Worm (Caenorhabditis elegans): ENCODE measurements around the gene npr-42.

Gene npr-42

DNA sequence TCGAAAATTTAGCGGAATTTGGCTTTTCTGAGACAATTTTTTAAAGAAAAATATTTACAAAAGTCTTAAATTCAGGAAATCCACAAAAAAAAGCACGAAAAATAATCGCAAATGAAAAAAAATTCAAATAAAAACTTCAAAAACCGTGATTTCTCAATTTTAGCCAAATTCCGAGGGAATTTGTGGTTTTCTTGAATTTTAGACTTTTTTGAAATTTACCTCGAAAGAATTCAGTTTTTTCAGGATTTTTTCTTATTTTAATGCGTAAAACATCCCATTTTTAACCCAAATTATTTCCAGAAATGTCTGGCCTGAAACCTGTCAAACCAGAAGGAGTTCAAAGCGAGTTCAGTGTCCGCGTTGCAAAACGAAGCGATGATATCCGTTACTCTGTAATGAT, 25.3 kb downstream of the npr-42 start, which contains the start of gene gtf-2F1:
Gene gtf-2F1 (plus strand): TSS at position 301 of the 400 bp plus-strand sequence.
- TF ChIP-seq ceh-82 (tag; optimal IDR thresholded peaks at IDR 0.05), result no peak
- no peak for TF ChIP-seq ztf-4 (tag; optimal IDR thresholded peaks at IDR 0.05)
- no peak for TF ChIP-seq unc-55 (GFP tag; optimal IDR thresholded peaks at IDR 0.05)
- no peak for TF ChIP-seq nhr-12 (tag; optimal IDR thresholded peaks at IDR 0.05)
- TF ChIP-seq nhr-10 (tag; optimal IDR thresholded peaks at IDR 0.05), result no peak

DNA sequence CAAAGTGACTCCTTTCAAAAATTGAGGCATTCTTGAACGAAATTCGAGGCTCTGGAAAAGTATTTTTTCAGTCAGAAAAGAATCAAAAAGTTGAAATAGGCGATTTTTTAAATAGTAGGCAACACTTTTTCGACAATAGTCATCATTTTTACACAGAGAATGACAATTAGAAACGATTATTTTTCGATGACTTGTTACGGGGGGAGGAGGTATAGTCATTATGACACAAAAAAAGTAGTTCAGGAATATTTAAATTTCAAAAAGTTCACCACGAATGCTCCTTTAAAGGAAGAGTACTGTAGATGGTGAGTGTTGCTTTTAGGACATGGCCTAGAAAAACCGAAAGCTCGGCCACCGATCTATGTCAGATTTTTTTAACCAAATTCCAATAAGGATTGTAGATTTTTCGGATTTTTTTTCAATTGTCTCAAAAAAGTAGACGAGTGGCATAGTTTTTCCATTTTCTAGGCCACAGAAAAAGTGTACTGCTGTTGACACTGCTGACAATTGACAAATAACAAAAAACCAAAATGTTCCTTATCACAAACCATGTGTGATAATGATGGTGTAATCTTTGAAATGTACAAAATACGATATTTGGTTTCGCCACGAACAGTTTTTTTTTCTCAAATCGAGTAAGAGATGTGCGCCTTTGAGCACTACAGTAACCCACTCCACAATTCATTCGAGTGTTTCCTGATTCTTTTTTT, 31.1 kb downstream of the npr-42 start, which contains the start of gene Y52E8A.3:
Gene Y52E8A.3 (minus strand): TSS at position 51 of the 710 bp plus-strand sequence.
- no peak for TF ChIP-seq nhr-129 (tag; optimal IDR thresholded peaks at IDR 0.05)
- no peak for TF ChIP-seq gmeb-1 (tag; optimal IDR thresholded peaks at IDR 0.05)
- no peak for TF ChIP-seq sem-4 (tag; optimal IDR thresholded peaks at IDR 0.05)
- TF ChIP-seq ztf-11 (tag; optimal IDR thresholded peaks at IDR 0.05), result no peak
- no peak for TF ChIP-seq nhr-21 (tag; optimal IDR thresholded peaks at IDR 0.05)
- TF ChIP-seq sma-9 (GFP tag; optimal IDR thresholded peaks at IDR 0.05), result no peak
- TF ChIP-seq sma-9 (tag; optimal IDR thresholded peaks at IDR 0.05), result no peak
- TF ChIP-seq skn-1 (tag; optimal IDR thresholded peaks at IDR 0.05), result no peak
- TF ChIP-seq aly-2 (tag; optimal IDR thresholded peaks at IDR 0.05), result no peak
- no peak for TF ChIP-seq nhr-237 (tag; optimal IDR thresholded peaks at IDR 0.05)
- no peak for TF ChIP-seq unc-55 (GFP tag; optimal IDR thresholded peaks at IDR 0.05)

DNA sequence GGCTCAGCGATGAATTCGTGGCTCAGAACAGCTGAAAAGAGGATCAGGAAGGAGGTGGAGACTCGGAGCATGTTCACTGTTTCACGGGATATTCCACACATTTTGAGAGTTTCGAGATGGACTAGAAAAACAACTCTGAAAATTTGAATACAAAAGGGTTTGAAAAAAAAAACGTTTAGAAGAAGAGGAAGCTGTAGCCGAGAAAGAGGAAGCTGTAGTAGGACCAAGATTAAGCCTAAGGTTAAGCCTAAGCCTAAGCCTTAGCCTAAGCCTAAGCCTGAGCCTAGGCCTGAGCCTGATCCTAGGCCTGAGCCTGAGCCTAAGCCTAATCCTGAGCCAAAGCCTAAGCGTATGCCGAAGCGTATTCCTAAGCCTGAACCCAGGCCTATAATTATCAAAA, 36.1 kb downstream of the npr-42 start, which contains the start of gene plep-1:
Gene plep-1 (minus strand): TSS at position 101 of the 400 bp plus-strand sequence.
- TF ChIP-seq blmp-1 (tag; optimal IDR thresholded peaks at IDR 0.05; ENCODE audit: insufficient read depth) (no peak), ZK546.5 (tag; optimal IDR thresholded peaks at IDR 0.05) (no peak), sem-4 (tag; optimal IDR thresholded peaks at IDR 0.05) (no peak), mab-5 (tag; optimal IDR thresholded peaks at IDR 0.05) (no peak), nhr-10 (tag; optimal IDR thresholded peaks at IDR 0.05) (no peak), alr-1 (tag; optimal IDR thresholded peaks at IDR 0.05) (no peak), elt-1 (tag; optimal IDR thresholded peaks at IDR 0.05) (no peak), unc-55 (GFP tag; optimal IDR thresholded peaks at IDR 0.05) (no peak), snpc-4 (tag; optimal IDR thresholded peaks at IDR 0.05) (no peak), elt-3 (tag; optimal IDR thresholded peaks at IDR 0.05) (no peak), crh-2 (tag; optimal IDR thresholded peaks at IDR 0.05) (no peak), ztf-1 (GFP tag; conservative IDR thresholded peaks at IDR 0.05) (no peak), unc-62 (GFP tag; optimal IDR thresholded peaks at IDR 0.05) (no peak), R02D3.7 (tag; optimal IDR thresholded peaks at IDR 0.05) (no peak), Y55F3AM.14 (GFP tag; optimal IDR thresholded peaks at IDR 0.05) (no peak), fos-1 (tag; optimal IDR thresholded peaks at IDR 0.05) (no peak)

DNA sequence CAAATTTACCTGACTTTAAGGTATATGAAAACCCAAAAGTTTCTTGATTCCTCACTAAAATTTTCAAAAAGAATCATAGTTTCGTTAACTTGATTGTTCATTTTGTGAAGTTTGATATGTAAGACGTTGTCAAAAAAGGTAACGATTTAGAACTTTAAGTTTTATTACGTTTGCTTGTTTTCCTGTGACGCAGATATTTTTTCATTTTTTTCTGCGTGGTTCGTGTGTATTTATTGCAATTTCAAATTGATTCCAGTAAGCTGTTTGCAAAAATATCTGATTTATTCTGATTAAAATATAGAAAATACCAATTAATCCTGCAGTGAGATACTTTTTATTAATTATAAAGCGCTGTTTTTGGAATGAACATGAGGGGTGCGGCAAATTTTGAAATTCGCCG, 40.0 kb downstream of the npr-42 start, which contains the start of gene srw-40:
Gene srw-40 (minus strand): TSS at position 101 of the 400 bp plus-strand sequence.
- TF ChIP-seq ztf-1 (GFP tag; conservative IDR thresholded peaks at IDR 0.05) (no peak), unc-62 (GFP tag; optimal IDR thresholded peaks at IDR 0.05) (no peak), lin-11 (tag; optimal IDR thresholded peaks at IDR 0.05) (no peak), nhr-21 (tag; optimal IDR thresholded peaks at IDR 0.05) (no peak), ztf-4 (tag; optimal IDR thresholded peaks at IDR 0.05) (no peak), nhr-237 (tag; optimal IDR thresholded peaks at IDR 0.05) (no peak)

DNA sequence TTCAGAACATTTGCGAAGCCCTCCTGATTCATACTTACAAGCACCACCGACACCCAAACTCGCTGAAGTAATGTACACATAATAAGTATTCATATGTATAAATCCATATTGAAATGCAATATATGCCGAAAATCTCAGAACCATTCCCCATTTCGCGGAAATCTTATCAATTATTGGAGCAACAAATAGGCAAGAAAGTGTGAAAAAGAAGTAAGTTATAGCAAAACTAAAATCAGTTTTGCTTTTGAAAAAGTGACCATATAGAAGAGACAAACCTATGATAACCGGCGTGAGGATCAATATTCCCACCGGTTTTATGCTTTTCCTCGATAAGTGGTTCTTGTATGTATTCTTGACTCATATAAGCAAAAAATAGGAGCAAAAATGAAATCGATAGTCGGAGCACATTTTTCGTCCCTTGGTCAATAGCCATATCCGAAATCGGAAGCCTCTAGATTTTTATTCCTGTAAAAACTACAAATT, 43.6 kb downstream of the npr-42 start, which contains the start of gene Y52E8A.6:
Gene Y52E8A.6 (minus strand): TSS at position 433 of the 483 bp plus-strand sequence.
- TF ChIP-seq ztf-1 (GFP tag; conservative IDR thresholded peaks at IDR 0.05) (no peak), alr-1 (tag; optimal IDR thresholded peaks at IDR 0.05) (no peak), mdl-1 (tag; optimal IDR thresholded peaks at IDR 0.05) (no peak), ama-1 (optimal IDR thresholded peaks at IDR 0.05) (no peak), mab-5 (tag; optimal IDR thresholded peaks at IDR 0.05) (no peak), nhr-12 (tag; optimal IDR thresholded peaks at IDR 0.05) (no peak), ztf-4 (tag; optimal IDR thresholded peaks at IDR 0.05) (no peak), C34F6.9 (tag; optimal IDR thresholded peaks at IDR 0.05) (no peak), aly-2 (tag; optimal IDR thresholded peaks at IDR 0.05) (no peak), elt-1 (tag; optimal IDR thresholded peaks at IDR 0.05) (no peak), sem-4 (tag; optimal IDR thresholded peaks at IDR 0.05) (no peak), nhr-11 (tag; optimal IDR thresholded peaks at IDR 0.05) (no peak), fos-1 (tag; optimal IDR thresholded peaks at IDR 0.05) (no peak), mbf-1 (tag; optimal IDR thresholded peaks at IDR 0.05) (no peak), nhr-10 (tag; optimal IDR thresholded peaks at IDR 0.05) (no peak), lin-39 (tag; optimal IDR thresholded peaks at IDR 0.05) (no peak), zag-1 (tag; optimal IDR thresholded peaks at IDR 0.05) (no peak), peb-1 (tag; optimal IDR thresholded peaks at IDR 0.05) (no peak), snpc-4 (tag; optimal IDR thresholded peaks at IDR 0.05) (no peak), skn-1 (tag; optimal IDR thresholded peaks at IDR 0.05) (no peak)

Measured in whole organism, L2 larva.